Fruit fly (Drosophila melanogaster) whole organism, embryonic: ENCODE measurements around the gene pes.

Experiments used
- Ada2b ChIP-seq: fragments of 200-800 bp; sonication (Bioruptor generic); IDR thresholded peaks from 2 replicates; pipeline ENCODE4 v1.3.6; 2022; ENCODE audit warnings: missing biosample characterization, missing genetic modification characterization
- CG10462 ChIP-seq: fragments of 200-800 bp; sonication (Bioruptor generic); optimal IDR thresholded peaks from 2 replicates; lab custom pipeline; 2016; ENCODE audit warnings: missing biosample characterization, missing genetic modification characterization
- CG10959 ChIP-seq: fragments of 200-800 bp; sonication (Bioruptor generic); IDR thresholded peaks from 2 replicates; pipeline ENCODE4 v1.3.6; 2022; ENCODE audit warnings: missing biosample characterization, missing genetic modification characterization
- CG11504 ChIP-seq: fragments of 200-800 bp; sonication (Bioruptor generic); optimal IDR thresholded peaks from 3 replicates; lab custom pipeline; 2019; ENCODE audit warnings: missing biosample characterization, mild to moderate bottlenecking, missing genetic modification characterization, moderate library complexity
- CG11723 ChIP-seq: fragments of 200-800 bp; sonication (Bioruptor generic); optimal IDR thresholded peaks from 2 replicates; lab custom pipeline; 2017; ENCODE audit warnings: missing biosample characterization, mild to moderate bottlenecking, missing genetic modification characterization
- CG13296 ChIP-seq: fragments of 200-800 bp; sonication (Bioruptor generic); optimal IDR thresholded peaks from 3 replicates; lab custom pipeline; 2018; ENCODE audit warnings: missing biosample characterization, mild to moderate bottlenecking, missing genetic modification characterization
- CG13424 ChIP-seq: fragments of 200-800 bp; sonication (Bioruptor generic); optimal IDR thresholded peaks from 2 replicates; lab custom pipeline; 2019; ENCODE audit warnings: missing biosample characterization, mild to moderate bottlenecking, missing genetic modification characterization, moderate library complexity
- CG14441 ChIP-seq: fragments of 200-800 bp; sonication (Bioruptor generic); IDR thresholded peaks from 2 replicates; pipeline ENCODE4 v1.3.6; 2022; ENCODE audit warnings: missing biosample characterization, missing genetic modification characterization
- CG1832 ChIP-seq: fragments of 200-800 bp; sonication (Bioruptor generic); optimal IDR thresholded peaks from 2 replicates; lab custom pipeline; 2017; ENCODE audit warnings: missing biosample characterization, mild to moderate bottlenecking, missing genetic modification characterization, inconsistent platforms
- CG3065 ChIP-seq: fragments of 200-800 bp; sonication (Bioruptor generic); optimal IDR thresholded peaks from 2 replicates; lab custom pipeline; 2016; ENCODE audit warnings: missing biosample characterization, missing genetic modification characterization
- CG43689 ChIP-seq: fragments of 200-800 bp; sonication (Bioruptor generic); IDR thresholded peaks from 2 replicates; pipeline ENCODE4 v1.3.6; 2022; ENCODE audit warnings: missing biosample characterization, missing genetic modification characterization
- CG6272 ChIP-seq: fragments of 200-800 bp; sonication (Bioruptor generic); IDR thresholded peaks from 2 replicates; pipeline ENCODE4 v1.3.6; 2022; ENCODE audit warnings: missing biosample characterization, missing genetic modification characterization
- CG7357 ChIP-seq: fragments of 200-800 bp; sonication (Bioruptor generic); IDR thresholded peaks from 3 replicates; pipeline ENCODE4 v1.3.6; 2022; ENCODE audit warnings: missing biosample characterization, missing genetic modification characterization
- CG7928 ChIP-seq: fragments of 200-800 bp; sonication (Bioruptor generic); optimal IDR thresholded peaks from 2 replicates; lab custom pipeline; 2017; ENCODE audit warnings: missing biosample characterization, mild to moderate bottlenecking, missing genetic modification characterization
- CG8478 ChIP-seq: fragments of >200 bp; optimal IDR thresholded peaks from 2 replicates; lab custom pipeline; 2018
- CkIIα-i1 ChIP-seq: fragments of 200-800 bp; sonication (Bioruptor generic); IDR thresholded peaks from 2 replicates; pipeline ENCODE4 v1.3.6; 2022; ENCODE audit warnings: missing biosample characterization, missing genetic modification characterization
- Eip74EF ChIP-seq, 2 experiments: fragments of 200-800 bp in 1 of 2; fragments of >200 bp in 1 of 2; sonication (Bioruptor generic) in 1 of 2; optimal IDR thresholded peaks; 2 replicates each; lab custom pipeline; 2017 to 2019; ENCODE audit warnings: missing biosample characterization in 2 of 2, missing genetic modification characterization in 2 of 2, mild to moderate bottlenecking in 1 of 2, moderate library complexity in 1 of 2
- Fer1 ChIP-seq: fragments of 200-800 bp; sonication (Bioruptor generic); optimal IDR thresholded peaks from 2 replicates; lab custom pipeline; 2017; ENCODE audit warnings: missing biosample characterization, mild to moderate bottlenecking, missing genetic modification characterization
- Lpt ChIP-seq: fragments of >200 bp; optimal IDR thresholded peaks from 2 replicates; lab custom pipeline; 2018; ENCODE audit warnings: missing biosample characterization, missing genetic modification characterization
- Ptx1 ChIP-seq: fragments of 200-800 bp; sonication (Bioruptor generic); IDR thresholded peaks from 2 replicates; pipeline ENCODE4 v1.3.6; 2022; ENCODE audit warnings: missing biosample characterization, missing genetic modification characterization
- Spps ChIP-seq: fragments of 200-800 bp; sonication (Bioruptor generic); optimal IDR thresholded peaks from 2 replicates; lab custom pipeline; 2018; ENCODE audit warnings: missing biosample characterization, mild to moderate bottlenecking, missing genetic modification characterization
- ara ChIP-seq: fragments of 200-800 bp; sonication (Bioruptor generic); IDR thresholded peaks from 2 replicates; pipeline ENCODE4 v1.3.6; 2022; ENCODE audit warnings: missing biosample characterization, missing genetic modification characterization
- ash1 ChIP-seq: fragments of 200-800 bp; sonication (Bioruptor generic); optimal IDR thresholded peaks from 2 replicates; lab custom pipeline; 2018; ENCODE audit warnings: missing biosample characterization, mild to moderate bottlenecking, missing genetic modification characterization
- cato ChIP-seq: fragments of 200-800 bp; sonication (Bioruptor generic); optimal IDR thresholded peaks from 2 replicates; lab custom pipeline; 2016; ENCODE audit warnings: missing biosample characterization, missing genetic modification characterization, borderline replicate concordance
- chn ChIP-seq: fragments of 200-800 bp; sonication (Bioruptor generic); optimal IDR thresholded peaks from 2 replicates; lab custom pipeline; 2016; ENCODE audit warnings: missing biosample characterization, missing genetic modification characterization
- ci ChIP-seq: fragments of 200-800 bp; sonication (Bioruptor generic); IDR thresholded peaks from 3 replicates; pipeline ENCODE4 v1.3.6; 2022; ENCODE audit warnings: missing biosample characterization, missing genetic modification characterization
- dmrt99B ChIP-seq: fragments of 200-800 bp; sonication (Bioruptor generic); optimal IDR thresholded peaks from 2 replicates; lab custom pipeline; 2018; ENCODE audit warnings: missing biosample characterization, mild to moderate bottlenecking, missing genetic modification characterization, moderate library complexity
- dysf ChIP-seq: fragments of 200-800 bp; sonication (Bioruptor generic); IDR thresholded peaks from 3 replicates; pipeline ENCODE4 v1.3.6; 2022; ENCODE audit warnings: missing biosample characterization, missing genetic modification characterization
- ems ChIP-seq: fragments of 200-800 bp; sonication (Bioruptor generic); optimal IDR thresholded peaks from 3 replicates; lab custom pipeline; 2016; ENCODE audit warnings: missing biosample characterization, missing genetic modification characterization
- exex ChIP-seq: fragments of 200-800 bp; sonication (Bioruptor generic); optimal IDR thresholded peaks from 4 replicates; lab custom pipeline; 2018; ENCODE audit warnings: missing biosample characterization, mild to moderate bottlenecking, missing genetic modification characterization, moderate library complexity
- eyg ChIP-seq: fragments of 200-800 bp; sonication (Bioruptor generic); optimal IDR thresholded peaks from 3 replicates; lab custom pipeline; 2016; ENCODE audit warnings: missing biosample characterization, missing genetic modification characterization
- fd96Cb ChIP-seq: fragments of 200-800 bp; sonication (Bioruptor generic); optimal IDR thresholded peaks from 2 replicates; lab custom pipeline; 2018; ENCODE audit warnings: missing biosample characterization, mild to moderate bottlenecking, missing genetic modification characterization, moderate library complexity
- fru ChIP-seq: fragments of >200 bp; optimal IDR thresholded peaks from 2 replicates; lab custom pipeline; 2017
- gfzf ChIP-seq: fragments of 200-800 bp; sonication (Bioruptor generic); optimal IDR thresholded peaks from 2 replicates; lab custom pipeline; 2016; ENCODE audit warnings: missing biosample characterization, mild to moderate bottlenecking, missing genetic modification characterization, moderate library complexity
- hkb ChIP-seq, 2 experiments: fragments of 200-800 bp in 1 of 2; fragments of >200 bp in 1 of 2; sonication (Bioruptor generic) in 1 of 2; IDR thresholded peaks in 1 of 2; optimal IDR thresholded peaks in 1 of 2; 2 replicates each; pipeline versions ENCODE4 v1.3.6 to Lab custom; 2017 to 2022; ENCODE audit warnings: missing biosample characterization in 1 of 2, missing genetic modification characterization in 1 of 2
- insv ChIP-seq, 2 experiments: fragments of 200-800 bp; sonication (Bioruptor generic); optimal IDR thresholded peaks; 3 replicates each; lab custom pipeline; 2016 to 2018; ENCODE audit warnings: missing biosample characterization in 2 of 2, missing genetic modification characterization in 2 of 2
- kah ChIP-seq: fragments of 200-800 bp; sonication (Bioruptor generic); optimal IDR thresholded peaks from 2 replicates; lab custom pipeline; 2018; ENCODE audit warnings: missing biosample characterization, mild to moderate bottlenecking, missing genetic modification characterization
- lov ChIP-seq, 2 experiments: fragments of 200-800 bp in 1 of 2; fragments of >200 bp in 1 of 2; sonication (Bioruptor generic) in 1 of 2; IDR thresholded peaks in 1 of 2; optimal IDR thresholded peaks in 1 of 2; 2 replicates in 1 of 2; 3 replicates in 1 of 2; pipeline versions ENCODE4 v1.3.6 to Lab custom; 2017 to 2022; ENCODE audit warnings: missing biosample characterization in 1 of 2, missing genetic modification characterization in 1 of 2
- mirr ChIP-seq: fragments of 200-800 bp; sonication (Bioruptor generic); optimal IDR thresholded peaks from 3 replicates; lab custom pipeline; 2018; ENCODE audit warnings: missing biosample characterization, mild to moderate bottlenecking, missing genetic modification characterization
- mld ChIP-seq: fragments of 200-800 bp; sonication (Bioruptor generic); IDR thresholded peaks from 3 replicates; pipeline ENCODE4 v1.3.6; 2022; ENCODE audit warnings: missing biosample characterization, missing genetic modification characterization; ENCODE audit not compliant: partially characterized antibody
- peb ChIP-seq: fragments of 200-800 bp; sonication (Bioruptor generic); IDR thresholded peaks from 2 replicates; pipeline ENCODE4 v1.3.6; 2022; ENCODE audit warnings: missing biosample characterization, missing genetic modification characterization
- phol ChIP-seq: fragments of 200-800 bp; sonication (Bioruptor generic); optimal IDR thresholded peaks from 3 replicates; lab custom pipeline; 2018; ENCODE audit warnings: missing biosample characterization, mild to moderate bottlenecking, missing genetic modification characterization, moderate library complexity
- pros ChIP-seq: fragments of 200-800 bp; sonication (Bioruptor generic); optimal IDR thresholded peaks from 3 replicates; lab custom pipeline; 2019; ENCODE audit warnings: missing biosample characterization, mild to moderate bottlenecking, missing genetic modification characterization, moderate library complexity
- row ChIP-seq: fragments of 200-800 bp; sonication (Bioruptor generic); IDR thresholded peaks from 3 replicates; pipeline ENCODE4 v1.3.6; 2022; ENCODE audit warnings: missing biosample characterization, missing genetic modification characterization
- sc ChIP-seq, 3 experiments: fragments of >200 bp in 2 of 3; fragments of 200-800 bp in 1 of 3; sonication (Bioruptor generic) in 1 of 3; optimal IDR thresholded peaks; 2 replicates in 2 of 3; 3 replicates in 1 of 3; lab custom pipeline; 2017; ENCODE audit warnings: mild to moderate bottlenecking in 1 of 3, missing biosample characterization in 1 of 3, missing genetic modification characterization in 1 of 3, missing genetic modification reagents in 1 of 3
- slbo ChIP-seq: fragments of 200-800 bp; sonication (Bioruptor generic); IDR thresholded peaks from 2 replicates; pipeline ENCODE4 v1.3.6; 2022; ENCODE audit warnings: missing biosample characterization, missing genetic modification characterization
- unc-4 ChIP-seq: fragments of 200-800 bp; sonication (Bioruptor generic); IDR thresholded peaks from 2 replicates; pipeline ENCODE4 v1.3.6; 2022; ENCODE audit warnings: missing biosample characterization, missing genetic modification characterization; ENCODE audit not compliant: partially characterized antibody
- vvl ChIP-seq: fragments of 200-800 bp; sonication (Bioruptor generic); IDR thresholded peaks from 2 replicates; pipeline ENCODE4 v1.3.6; 2022; ENCODE audit warnings: missing biosample characterization, missing genetic modification characterization

pes gene

dm6 chr2L:7960581-7961530 lies 33.1 kb downstream of the pes start (continued):
- TF ChIP-seq peb (no peak), sc (optimal IDR thresholded peaks at IDR 0.05; lab: Kevin White, UChicago) (no peak), sc (GFP tag; optimal IDR thresholded peaks at IDR 0.05; lab: Kevin White, UChicago) (no peak), CG10959 (GFP tag; lab: Robert Waterston, UW) (no peak), Fer1 (peak; percentile 80), ems (GFP tag; lab: Kevin White, UChicago) (no peak), slbo (GFP tag; lab: Robert Waterston, UW) (no peak), phol (tag; lab: Kevin White, UChicago) (no peak), ash1 (GFP tag; lab: Kevin White, UChicago) (no peak), Ptx1 (GFP tag; lab: Robert Waterston, UW) (no peak), eyg (GFP tag; lab: Kevin White, UChicago) (no peak), row (GFP tag; lab: Robert Waterston, UW) (no peak), CG8478 (lab: Kevin White, UChicago) (no peak), fd96Cb (tag; lab: Kevin White, UChicago) (no peak), chn (GFP tag; lab: Kevin White, UChicago) (no peak), ara (no peak), ci (0 out of 3 replicates have a peak, but pooled peaks have one; percentile 21), insv (GFP tag; optimal IDR thresholded peaks at IDR 0.05; lab: Kevin White, UChicago) (no peak), CG11504 (tag; lab: Kevin White, UChicago) (peak; percentile 4), Spps (tag; lab: Kevin White, UChicago) (no peak), fru (lab: Kevin White, UChicago) (no peak), CG13296 (GFP tag; lab: Kevin White, UChicago) (peak; percentile 68), CG1832 (GFP tag; lab: Kevin White, UChicago) (no peak), unc-4 (no peak), Ada2b (GFP tag; lab: Robert Waterston, UW) (no peak), gfzf (GFP tag; lab: Kevin White, UChicago) (no peak), CG7928 (GFP tag; lab: Kevin White, UChicago) (peak; percentile 20), cato (GFP tag; lab: Kevin White, UChicago) (no peak), lov (optimal IDR thresholded peaks at IDR 0.05; lab: Kevin White, UChicago) (no peak), lov (GFP tag; IDR thresholded peaks at IDR 0.05; lab: Robert Waterston, UW) (0 out of 3 replicates have a peak, but pooled peaks have one; percentile 29), CG7357 (GFP tag; lab: Robert Waterston, UW) (no peak), vvl (GFP tag; lab: Robert Waterston, UW) (peak; percentile 27), CG6272 (GFP tag; lab: Robert Waterston, UW) (no peak), kah (GFP tag; lab: Kevin White, UChicago) (no peak), CG13424 (no peak), Eip74EF (GFP tag; optimal IDR thresholded peaks at IDR 0.05; lab: Kevin White, UChicago) (peak in 1 of 2 experiments; percentile 27), dmrt99B (tag; lab: Kevin White, UChicago) (peak; percentile 14), CkIIα-i1 (GFP tag; lab: Robert Waterston, UW) (no peak), pros (GFP tag; lab: Kevin White, UChicago) (no peak), exex (tag; lab: Kevin White, UChicago) (peak; percentile 79), CG43689 (GFP tag; lab: Robert Waterston, UW) (no peak), CG11723 (GFP tag; lab: Kevin White, UChicago) (no peak), Lpt (no peak), mld (GFP tag; lab: Robert Waterston, UW) (no peak), CG14441 (0 out of 2 replicates have a peak, but pooled peaks have one; percentile 17), CG10462 (no peak), mirr (GFP tag; lab: Kevin White, UChicago) (peak; percentile 83), CG3065 (no peak), hkb (optimal IDR thresholded peaks at IDR 0.05; lab: Kevin White, UChicago) (no peak), hkb (GFP tag; IDR thresholded peaks at IDR 0.05; lab: Robert Waterston, UW) (no peak), dysf (no peak; the same call in 2 of the 3 replicates)
